Worm (Caenorhabditis elegans) whole organism, midembryonic: ENCODE results near the gene F36H5.10.

Experiments used
- T22C8.4 ChIP-seq: fragments of 200-800 bp; sonication (Bioruptor generic); IDR thresholded peaks from 2 replicates; pipeline ENCODE4 v1.3.6; 2022; ENCODE audit warnings: missing genetic modification characterization, missing compliant biosample characterization
- cog-1 ChIP-seq: sonication (generic microtip); optimal IDR thresholded peaks from 2 replicates; lab custom pipeline; 2016; ENCODE audit warnings: missing genetic modification characterization, missing compliant biosample characterization
- klf-2 ChIP-seq: fragments of 200-800 bp; sonication (Bioruptor generic); conservative IDR thresholded peaks from 2 replicates; pipeline ENCODE4 v1.3.6; 2022; ENCODE audit warnings: missing genetic modification reagents, missing genetic modification characterization, missing compliant biosample characterization
- med-1 ChIP-seq: sonication (generic microtip); optimal IDR thresholded peaks from 2 replicates; lab custom pipeline; 2017; ENCODE audit warnings: missing genetic modification characterization, mild to moderate bottlenecking, missing compliant biosample characterization, antibody characterized with exemption, missing genetic modification reagents; ENCODE audit not compliant: insufficient read depth
- ref-1 ChIP-seq: fragments of 200-800 bp; sonication (Bioruptor generic); conservative IDR thresholded peaks from 2 replicates; pipeline ENCODE4 v1.3.6; 2022; ENCODE audit warnings: missing genetic modification reagents, missing genetic modification characterization, missing compliant biosample characterization
- tab-1 ChIP-seq: fragments of 200-800 bp; sonication (Bioruptor generic); IDR thresholded peaks from 2 replicates; pipeline ENCODE4 v1.3.6; 2022; ENCODE audit warnings: missing genetic modification characterization, missing compliant biosample characterization
- ztf-23 ChIP-seq: fragments of 200-800 bp; sonication (Bioruptor generic); IDR thresholded peaks from 2 replicates; pipeline ENCODE4 v1.3.6; 2022; ENCODE audit warnings: missing genetic modification reagents, missing genetic modification characterization, missing compliant biosample characterization
- ztf-29 ChIP-seq: fragments of 200-800 bp; sonication (Bioruptor generic); IDR thresholded peaks from 2 replicates; pipeline ENCODE4 v1.3.6; 2022; ENCODE audit warnings: missing genetic modification reagents, missing genetic modification characterization, missing compliant biosample characterization

DNA sequence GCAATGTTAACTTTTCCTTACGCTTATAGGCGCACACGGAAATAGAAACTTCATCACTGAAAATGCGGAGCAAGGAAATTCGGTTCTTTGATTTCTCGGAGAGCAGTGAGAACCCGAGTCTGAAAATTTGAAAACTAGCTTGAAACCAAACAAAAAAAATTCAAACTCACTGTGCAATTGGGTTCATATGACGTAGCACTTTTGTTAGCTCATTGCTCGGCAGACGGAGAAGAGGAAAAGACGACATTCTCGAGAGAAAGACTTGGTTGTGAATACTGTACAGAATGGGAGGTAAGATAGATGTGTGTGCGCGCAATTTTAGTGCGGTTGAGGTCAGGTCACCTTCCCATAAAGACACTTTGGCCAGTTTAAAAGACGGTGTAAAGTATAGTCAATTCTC is 6.7 kb upstream of the F36H5.10 start, which contains the start of the genes F36H5.13 and F36H5.8:
- TF ChIP-seq med-1 (no peak), klf-2 (GFP tag; lab: Robert Waterston, UW) (no peak), cog-1 (tag; lab: Kevin White, UChicago) (no peak), T22C8.4 (GFP tag; lab: Robert Waterston, UW) (no peak), ref-1 (GFP tag; lab: Robert Waterston, UW) (no peak), ztf-23 (no peak), ztf-29 (GFP tag; lab: Robert Waterston, UW) (no peak), tab-1 (GFP tag; lab: Robert Waterston, UW) (no peak)
